Worm (Caenorhabditis elegans) whole organism, L4/young adult: Measurements from ENCODE around the gene F07C6.2.

Experiments used
- W03F9.2 ChIP-seq: fragments of 150-350 bp; optimal IDR thresholded peaks from 2 replicates; lab custom pipeline; 2014; ENCODE audit warnings: missing biosample characterization, missing genetic modification characterization
- dao-5 ChIP-seq: sonication (generic microtip); optimal IDR thresholded peaks from 2 replicates; lab custom pipeline; 2016; ENCODE audit warnings: missing genotype, missing genetic modification characterization, moderate library complexity, missing compliant biosample characterization
- him-1 ChIP-seq: sonication (generic microtip); optimal IDR thresholded peaks from 2 replicates; lab custom pipeline; 2016; ENCODE audit warnings: missing genotype, missing genetic modification reagents, missing genetic modification characterization, missing compliant biosample characterization

F07C6.2 gene

DNA sequence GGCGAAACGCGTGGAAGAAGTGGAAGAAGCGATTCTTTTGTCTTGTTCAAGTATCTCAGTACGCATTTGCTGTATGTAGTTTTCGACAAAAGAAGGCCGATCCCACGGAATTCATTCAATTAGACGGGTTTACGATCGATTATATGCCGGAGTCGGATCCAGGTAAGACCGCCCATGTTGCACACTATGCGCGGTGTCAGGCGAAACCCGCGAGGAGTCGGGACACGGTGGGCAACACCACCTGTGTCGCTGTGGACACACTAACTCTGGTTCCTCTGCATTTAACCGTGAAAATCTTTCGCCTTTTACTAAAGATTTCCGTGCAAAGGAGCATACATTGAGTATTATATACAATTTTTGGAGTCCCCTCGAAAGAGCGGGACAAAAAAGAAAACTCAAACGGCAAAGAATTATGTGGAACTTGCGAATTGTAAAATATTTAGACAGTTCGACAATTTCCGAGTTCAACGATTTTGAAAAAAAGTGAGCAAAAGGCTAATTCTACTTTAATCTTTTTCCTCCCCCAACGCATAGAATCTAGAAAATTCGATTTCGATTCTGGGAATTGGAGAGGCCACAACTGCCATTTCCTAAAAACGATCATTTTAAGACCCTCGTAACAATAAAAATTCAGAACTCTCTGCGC is 9.0 kb upstream of the F07C6.2 start:
- TF ChIP-seq W03F9.2 (tag; lab: Kevin White, UChicago): no peak

DNA sequence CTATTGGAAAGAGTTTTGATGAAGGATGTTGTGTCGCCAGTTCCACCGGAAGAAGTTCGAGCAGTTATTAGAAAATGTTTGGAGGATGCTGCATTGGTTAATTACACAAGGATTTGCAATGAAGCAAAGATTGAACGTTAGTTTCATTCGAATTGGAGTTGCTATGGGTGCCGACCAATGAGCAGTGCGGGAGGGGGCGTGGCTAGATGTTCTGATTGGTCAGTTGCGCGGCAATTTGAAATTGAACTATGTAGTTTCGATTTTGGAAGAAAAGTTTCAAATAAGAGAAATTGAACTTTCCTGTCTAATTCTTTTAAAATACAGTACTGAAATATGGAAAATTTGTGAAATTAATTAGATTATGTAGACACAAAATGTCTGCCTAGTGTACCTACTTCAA is 7.8 kb upstream of the F07C6.2 start:
- TF ChIP-seq him-1 (tag; lab: Kevin White, UChicago) (no peak), W03F9.2 (tag; lab: Kevin White, UChicago) (no peak), dao-5 (tag; lab: Kevin White, UChicago) (no peak)

DNA sequence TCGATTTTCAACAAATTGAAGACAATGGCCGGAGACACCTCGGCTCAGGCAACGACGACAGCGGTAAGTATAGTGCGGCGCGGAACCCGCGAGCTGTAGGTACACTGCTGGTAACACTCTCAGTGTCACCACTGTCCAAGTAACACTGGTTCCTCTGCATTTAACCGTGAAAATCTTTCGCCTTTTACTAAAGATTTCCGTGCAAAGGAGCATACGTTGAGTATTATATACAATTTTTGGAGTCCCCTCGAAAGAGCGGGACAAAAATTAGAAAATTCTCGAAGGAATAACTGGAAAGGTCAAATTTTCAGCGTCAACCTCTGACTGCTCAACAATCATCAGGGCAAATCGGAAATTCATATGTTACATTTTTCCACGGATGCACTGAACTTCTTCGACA is 5.0 kb upstream of the F07C6.2 start:
- TF ChIP-seq W03F9.2 (tag; lab: Kevin White, UChicago) (no peak), him-1 (tag; lab: Kevin White, UChicago) (no peak), dao-5 (tag; lab: Kevin White, UChicago) (no peak)

DNA sequence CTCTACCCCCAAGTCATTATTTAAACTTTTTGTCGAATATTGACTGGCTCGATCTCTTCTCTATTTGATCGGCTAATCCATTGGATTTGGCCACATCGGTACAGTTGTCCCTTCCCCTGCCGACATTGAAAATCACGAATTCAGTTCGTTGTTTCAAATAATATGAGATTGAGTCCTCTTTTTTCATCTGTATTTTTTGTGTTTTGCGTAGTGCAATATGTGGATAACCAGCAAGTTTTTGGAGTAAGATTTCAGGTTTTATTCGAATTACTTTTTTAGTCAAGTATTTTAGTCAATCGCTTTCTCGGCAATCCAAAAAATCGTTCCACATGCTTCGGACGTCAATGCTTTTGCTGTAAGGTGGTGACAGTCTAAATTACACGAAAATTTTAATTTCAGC is 1.9 kb upstream of the F07C6.2 start, which contains the start of gene F07C6.3:
Gene F07C6.3 (plus strand): TSS at position 148 of the 400 bp plus-strand sequence.
- TF ChIP-seq W03F9.2 (tag; lab: Kevin White, UChicago) (no peak), him-1 (tag; lab: Kevin White, UChicago) (no peak), dao-5 (tag; lab: Kevin White, UChicago) (no peak)

DNA sequence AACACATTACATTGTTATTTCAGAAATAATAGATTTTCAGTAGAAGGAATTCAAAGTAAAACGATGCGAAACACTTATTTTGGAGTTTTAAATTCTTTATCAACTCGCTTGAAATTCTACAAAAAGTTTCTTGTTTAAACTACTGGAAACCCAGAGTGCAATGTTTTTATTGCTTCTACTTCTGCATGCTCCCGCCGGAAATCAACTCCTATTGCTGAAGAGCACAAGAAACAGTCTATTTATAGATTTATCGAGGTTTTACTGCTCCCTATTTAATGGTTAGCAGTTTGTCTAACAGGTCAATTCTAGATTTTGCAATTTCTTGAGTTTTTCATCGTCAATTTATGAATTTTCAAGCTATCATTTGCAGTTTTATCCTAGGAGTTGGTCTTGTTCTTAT is 1.5 kb downstream of the F07C6.2 start, which contains the start of gene F07C6.6:
Gene F07C6.6 (plus strand): TSS at position 301 of the 400 bp plus-strand sequence.
- no peak for TF ChIP-seq W03F9.2 (tag; lab: Kevin White, UChicago)
- no peak for TF ChIP-seq dao-5 (tag; lab: Kevin White, UChicago)
- TF ChIP-seq him-1 (tag; lab: Kevin White, UChicago): no peak

DNA sequence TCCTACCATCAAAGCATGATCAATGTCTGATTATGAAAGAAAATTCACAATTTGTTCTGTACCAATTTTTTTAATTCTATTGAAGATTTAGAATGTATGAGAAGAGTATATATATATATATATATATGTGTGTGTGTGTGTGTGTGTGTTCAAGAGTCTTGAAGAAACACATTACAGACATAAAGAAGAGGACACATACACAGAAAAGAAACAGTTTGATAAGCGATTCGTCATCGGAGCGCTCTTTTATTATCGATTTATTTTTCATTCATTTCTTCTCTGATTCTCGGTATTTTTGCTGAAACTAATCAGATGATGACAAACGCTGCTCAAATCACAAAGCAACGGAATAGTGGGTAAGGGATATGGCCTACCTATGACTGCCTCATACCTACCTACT is 2.6 kb downstream of the F07C6.2 start, which contains the start of gene pin-2:
Gene pin-2 (plus strand): TSS at position 227 of the 400 bp plus-strand sequence.
- TF ChIP-seq dao-5 (tag; lab: Kevin White, UChicago) (no peak), him-1 (tag; lab: Kevin White, UChicago) (no peak)

DNA sequence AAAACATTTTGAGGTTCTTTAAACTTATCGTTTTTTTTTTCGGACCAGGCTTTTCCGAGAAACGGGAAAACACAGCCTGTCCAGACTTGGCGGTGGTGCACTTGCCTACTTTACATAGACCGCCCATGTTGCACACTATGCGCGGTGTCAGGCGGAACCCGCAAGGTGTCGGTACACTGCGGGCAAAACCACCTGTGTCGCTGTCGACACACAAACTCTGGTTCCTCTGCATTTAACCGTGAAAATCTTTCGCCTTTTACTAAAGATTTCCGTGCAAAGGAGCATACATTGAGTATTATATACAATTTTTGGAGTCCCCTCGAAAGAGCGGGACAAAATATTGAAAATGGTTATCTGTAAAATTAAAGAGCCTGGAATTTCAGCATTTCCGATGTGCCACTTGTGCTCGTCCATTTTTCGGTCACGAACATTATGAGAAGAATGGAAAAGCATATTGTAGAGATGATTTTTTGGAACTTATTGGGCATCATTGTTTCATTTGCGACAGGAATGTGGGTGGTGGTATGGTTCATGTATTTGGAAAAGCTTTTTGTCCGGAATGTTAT is 4.5 kb downstream of the F07C6.2 start:
- TF ChIP-seq dao-5 (tag; lab: Kevin White, UChicago) (no peak), W03F9.2 (tag; lab: Kevin White, UChicago) (no peak), him-1 (tag; lab: Kevin White, UChicago) (no peak)

DNA sequence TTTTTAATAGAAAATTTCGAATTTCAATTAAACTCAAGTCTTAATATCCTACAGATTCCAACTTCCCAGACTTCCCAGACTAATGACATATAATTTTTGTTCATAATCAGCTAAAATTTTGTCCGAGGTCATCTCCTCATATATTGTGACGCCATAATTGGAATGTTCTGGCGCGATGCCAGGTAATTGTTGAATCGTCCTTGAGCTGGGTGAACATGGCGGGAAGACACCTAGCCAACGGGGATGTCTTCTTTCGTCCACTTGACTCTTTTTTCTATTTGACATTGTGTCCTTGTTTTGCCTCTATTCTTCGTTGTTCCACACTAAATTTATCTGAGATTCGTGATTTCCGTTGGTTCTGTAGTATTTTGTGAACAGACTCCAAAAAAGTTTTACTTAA is 5.8 kb downstream of the F07C6.2 start:
- TF ChIP-seq W03F9.2 (tag; lab: Kevin White, UChicago) (no peak), him-1 (tag; lab: Kevin White, UChicago) (no peak), dao-5 (tag; lab: Kevin White, UChicago) (no peak)

DNA sequence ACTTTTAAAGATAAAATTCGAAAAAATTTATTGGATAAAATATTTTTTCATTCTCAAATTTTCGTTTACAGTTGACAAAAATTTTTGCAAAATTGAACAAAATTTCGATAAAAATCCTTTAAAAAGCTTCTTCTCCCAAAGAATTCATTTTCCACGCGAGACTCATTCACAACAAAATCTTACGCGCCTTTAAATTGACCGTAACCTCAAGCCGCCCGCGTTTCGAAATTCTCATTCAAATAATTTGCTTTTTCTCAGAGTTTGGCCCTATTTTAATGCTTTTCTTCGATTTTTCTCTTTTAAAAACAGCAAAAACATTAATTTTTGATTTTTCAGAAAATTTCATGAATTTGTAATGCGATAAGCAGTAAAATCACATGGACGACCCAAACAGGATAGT is 14.6 kb downstream of the F07C6.2 start, which contains the start of gene F07C6.4:
Gene F07C6.4 (plus strand): TSS at position 330 of the 400 bp plus-strand sequence.
- TF ChIP-seq dao-5 (tag; lab: Kevin White, UChicago) (no peak), him-1 (tag; lab: Kevin White, UChicago) (no peak), W03F9.2 (tag; lab: Kevin White, UChicago) (no peak)

DNA sequence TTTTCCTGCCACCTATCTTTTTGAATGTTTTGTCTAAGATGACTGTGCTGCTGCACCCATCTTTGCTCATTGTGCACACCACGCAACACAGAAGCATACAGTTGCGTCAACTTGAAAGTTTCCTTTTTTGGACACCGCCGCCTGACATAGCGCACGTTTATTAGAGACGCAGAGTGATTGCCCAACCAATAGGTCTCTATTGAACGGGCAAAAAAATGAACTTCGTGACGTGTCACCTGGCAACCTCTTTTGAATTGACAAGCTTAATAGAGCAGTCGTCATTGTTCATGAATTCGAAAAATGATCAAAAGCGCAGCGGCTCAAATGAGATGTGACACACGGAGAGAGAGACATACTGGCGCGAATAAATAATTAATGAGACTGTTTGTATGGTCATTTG is 20.6 kb downstream of the F07C6.2 start:
- TF ChIP-seq him-1 (tag; lab: Kevin White, UChicago): no peak
- no peak for TF ChIP-seq W03F9.2 (tag; lab: Kevin White, UChicago)
- TF ChIP-seq dao-5 (tag; lab: Kevin White, UChicago): no peak

DNA sequence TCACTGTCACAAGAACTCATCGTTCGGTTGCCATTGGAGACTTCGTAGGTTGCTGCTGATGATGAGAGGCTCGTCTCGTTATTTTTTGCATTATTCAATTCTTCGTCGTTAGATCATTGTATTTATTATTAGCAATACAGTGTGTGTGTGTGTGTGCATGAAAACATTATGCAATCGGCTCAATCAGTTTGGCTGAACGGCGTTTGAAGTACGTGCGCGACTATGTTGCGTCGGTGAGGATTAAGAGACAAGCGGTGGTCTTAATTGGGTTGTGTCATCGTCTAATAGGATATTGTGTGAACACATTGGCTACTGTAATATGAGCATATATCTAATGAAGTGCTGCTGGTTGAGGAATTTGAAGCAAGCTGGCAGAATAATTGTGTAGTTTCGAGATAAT is 22.9 kb downstream of the F07C6.2 start:
- no peak for TF ChIP-seq W03F9.2 (tag; lab: Kevin White, UChicago)

DNA sequence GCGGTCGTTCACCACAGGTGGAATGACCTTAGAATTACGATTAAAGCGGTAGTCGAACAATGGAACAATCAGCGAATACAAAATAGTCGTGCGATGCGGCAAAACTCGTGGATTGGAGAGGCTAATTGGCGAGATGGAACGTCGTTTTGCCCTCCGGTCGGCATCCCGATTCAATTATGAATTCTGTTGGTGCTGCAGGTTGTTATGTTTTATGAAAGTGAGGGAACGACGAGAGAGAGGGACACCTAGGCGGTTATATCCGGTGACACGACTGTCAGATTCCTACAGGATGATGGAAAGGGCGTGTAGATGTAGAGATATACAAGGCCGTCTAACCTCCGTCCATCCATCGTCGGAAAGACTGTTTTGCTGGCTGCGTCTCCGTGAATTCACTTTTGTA is 25.7 kb downstream of the F07C6.2 start:
- no peak for TF ChIP-seq W03F9.2 (tag; lab: Kevin White, UChicago)
- TF ChIP-seq dao-5 (tag; lab: Kevin White, UChicago): no peak
- TF ChIP-seq him-1 (tag; lab: Kevin White, UChicago): no peak

DNA sequence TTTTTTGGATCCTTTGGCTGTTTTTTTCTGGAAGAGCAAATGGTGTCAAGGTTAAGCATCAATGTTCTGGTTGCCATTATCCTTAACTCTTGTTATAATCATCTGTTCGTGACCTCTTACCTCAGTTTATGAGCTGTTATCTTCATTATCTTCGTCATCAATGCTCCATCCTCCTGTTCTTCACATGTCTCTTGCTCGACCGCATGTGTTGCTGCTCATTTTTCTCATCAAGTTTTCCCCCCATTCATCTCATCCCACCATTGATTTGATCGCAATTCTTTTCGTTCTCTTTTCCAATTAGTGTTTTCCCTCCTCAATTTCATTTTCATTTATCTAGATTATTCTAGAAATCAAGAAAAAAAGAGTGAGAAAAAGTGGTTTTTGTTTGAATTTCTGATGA is 26.6 kb downstream of the F07C6.2 start:
- TF ChIP-seq dao-5 (tag; lab: Kevin White, UChicago) (no peak), him-1 (tag; lab: Kevin White, UChicago) (no peak), W03F9.2 (tag; lab: Kevin White, UChicago) (no peak)

DNA sequence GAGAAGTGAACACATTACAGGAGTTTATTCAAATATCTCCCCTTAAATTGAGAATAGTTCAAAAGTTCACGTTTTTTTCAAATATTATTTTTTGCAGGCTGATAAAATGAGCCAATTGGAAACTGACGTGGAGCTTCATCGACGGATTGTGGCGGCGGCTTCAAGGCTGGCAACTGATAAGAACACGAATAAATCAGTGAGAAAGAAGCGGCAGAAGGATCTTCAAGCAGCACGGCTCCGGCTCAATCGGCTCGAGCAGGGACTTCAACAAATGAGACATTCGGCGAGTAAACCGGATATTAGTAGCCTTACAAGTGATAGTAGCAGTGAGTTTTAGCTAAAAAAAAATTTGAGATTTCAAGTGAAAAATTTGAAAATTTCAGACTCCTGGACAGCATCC is 34.3 kb downstream of the F07C6.2 start, which contains the start of gene M02B1.4:
Gene M02B1.4 (minus strand): TSS at position 9 of the 400 bp plus-strand sequence.
- TF ChIP-seq dao-5 (tag; lab: Kevin White, UChicago): no peak
- TF ChIP-seq him-1 (tag; lab: Kevin White, UChicago): no peak
- no peak for TF ChIP-seq W03F9.2 (tag; lab: Kevin White, UChicago)
